Worm (Caenorhabditis elegans) whole organism, young adult: ENCODE data around the gene ccar-1.
A peak's percentile ranks its signal among the peaks of the same experiment; 100 is the strongest.

Source experiments
- B0019.2 ChIP-seq: fragments of 200-800 bp; sonication (Bioruptor generic); conservative IDR thresholded peaks from 2 replicates; pipeline ENCODE4 v1.3.6; 2022; ENCODE audit warnings: missing genetic modification reagents, missing genetic modification characterization, missing compliant biosample characterization
- B0336.3 ChIP-seq: fragments of 200-800 bp; sonication (Bioruptor generic); IDR thresholded peaks from 2 replicates; pipeline ENCODE4 v1.3.6; 2022; ENCODE audit warnings: missing genetic modification characterization, missing compliant biosample characterization
- D2030.7 ChIP-seq: fragments of 200-800 bp; sonication (Bioruptor generic); IDR thresholded peaks from 2 replicates; pipeline ENCODE4 v1.3.6; 2022; ENCODE audit warnings: missing genetic modification reagents, missing genetic modification characterization, missing compliant biosample characterization
- F10E7.11 ChIP-seq: sonication (generic microtip); optimal IDR thresholded peaks from 2 replicates; lab custom pipeline; 2017; ENCODE audit warnings: mild to moderate bottlenecking, missing genetic modification characterization, moderate library complexity, missing compliant biosample characterization
- F33H1.4 ChIP-seq: fragments of 200-800 bp; sonication (Bioruptor generic); IDR thresholded peaks from 2 replicates; pipeline ENCODE4 v1.3.6; 2022; ENCODE audit warnings: missing genetic modification reagents, missing genetic modification characterization, missing compliant biosample characterization
- F49E8.2 ChIP-seq: sonication (generic microtip); optimal IDR thresholded peaks from 3 replicates; lab custom pipeline; 2017; ENCODE audit warnings: missing genetic modification characterization, mild to moderate bottlenecking, missing compliant biosample characterization, antibody characterized with exemption, moderate library complexity; ENCODE audit not compliant: insufficient read depth
- F52B5.7 ChIP-seq: sonication (generic microtip); optimal IDR thresholded peaks from 2 replicates; lab custom pipeline; 2016; ENCODE audit warnings: mild to moderate bottlenecking, missing genetic modification characterization, missing compliant biosample characterization
- Y53F4B.3 ChIP-seq: fragments of 200-800 bp; sonication (Bioruptor generic); IDR thresholded peaks from 2 replicates; pipeline ENCODE4 v1.3.6; 2022; ENCODE audit warnings: missing genetic modification reagents, missing genetic modification characterization, missing compliant biosample characterization
- Y67H2A.10 ChIP-seq: fragments of 200-800 bp; sonication (Bioruptor generic); conservative IDR thresholded peaks from 2 replicates; pipeline ENCODE4 v1.3.6; 2022; ENCODE audit warnings: missing genetic modification reagents, missing genetic modification characterization, missing compliant biosample characterization
- Y79H2A.3 ChIP-seq: fragments of 200-800 bp; sonication (Bioruptor generic); conservative IDR thresholded peaks from 2 replicates; pipeline ENCODE4 v1.3.6; 2022; ENCODE audit warnings: missing genetic modification reagents, missing genetic modification characterization, missing compliant biosample characterization
- aptf-2 ChIP-seq: fragments of 200-800 bp; sonication (Bioruptor generic); conservative IDR thresholded peaks from 2 replicates; pipeline ENCODE4 v1.3.6; 2022; ENCODE audit warnings: missing genetic modification reagents, missing genetic modification characterization, missing compliant biosample characterization
- attf-6 ChIP-seq: fragments of 200-800 bp; sonication (Bioruptor generic); IDR thresholded peaks from 2 replicates; pipeline ENCODE4 v1.3.6; 2022; ENCODE audit warnings: missing genetic modification reagents, missing genetic modification characterization, missing compliant biosample characterization
- cebp-1 ChIP-seq, 2 experiments: fragments of 200-800 bp in 1 of 2; sonication (Bioruptor generic) in 1 of 2; sonication (generic microtip) in 1 of 2; IDR thresholded peaks in 1 of 2; optimal IDR thresholded peaks in 1 of 2; 2 replicates each; pipeline versions ENCODE4 v1.3.6 to Lab custom; 2017 to 2022; ENCODE audit warnings: missing compliant biosample characterization in 2 of 2, missing genetic modification characterization in 2 of 2, mild to moderate bottlenecking in 1 of 2, missing genetic modification reagents in 1 of 2, moderate library complexity in 1 of 2
- ceh-100 ChIP-seq: fragments of 200-800 bp; sonication (Bioruptor generic); IDR thresholded peaks from 2 replicates; pipeline ENCODE4 v1.3.6; 2022; ENCODE audit warnings: missing genetic modification reagents, missing genetic modification characterization, missing compliant biosample characterization
- ceh-40 ChIP-seq: fragments of 200-800 bp; sonication (Bioruptor generic); IDR thresholded peaks from 2 replicates; pipeline ENCODE4 v1.3.6; 2022; ENCODE audit warnings: missing genetic modification characterization, missing compliant biosample characterization
- ceh-58 ChIP-seq: fragments of 200-800 bp; sonication (Bioruptor generic); IDR thresholded peaks from 2 replicates; pipeline ENCODE4 v1.3.6; 2022; ENCODE audit warnings: missing genetic modification characterization, missing compliant biosample characterization
- chd-7 ChIP-seq: sonication (generic microtip); optimal IDR thresholded peaks from 2 replicates; lab custom pipeline; 2016; ENCODE audit warnings: mild to moderate bottlenecking, missing genetic modification characterization, moderate library complexity, missing compliant biosample characterization
- egl-18 ChIP-seq: fragments of 200-800 bp; sonication (Bioruptor generic); IDR thresholded peaks from 2 replicates; pipeline ENCODE4 v1.3.6; 2022; ENCODE audit warnings: missing genetic modification reagents, missing genetic modification characterization, missing compliant biosample characterization
- hmg-1.2 ChIP-seq: fragments of 200-800 bp; sonication (Bioruptor generic); IDR thresholded peaks from 2 replicates; pipeline ENCODE4 v1.3.6; 2022; ENCODE audit warnings: missing genetic modification reagents, missing genetic modification characterization, missing compliant biosample characterization
- hrde-1 ChIP-seq: sonication (generic microtip); optimal IDR thresholded peaks from 2 replicates; lab custom pipeline; 2016; ENCODE audit warnings: missing genetic modification characterization, mild to moderate bottlenecking, missing compliant biosample characterization, moderate library complexity, missing genotype, missing genetic modification reagents, borderline replicate concordance
- let-526 ChIP-seq: fragments of 200-800 bp; sonication (Bioruptor generic); IDR thresholded peaks from 2 replicates; pipeline ENCODE4 v1.3.6; 2022; ENCODE audit warnings: missing genetic modification reagents, missing genetic modification characterization, missing compliant biosample characterization
- lin-54 ChIP-seq: fragments of 200-800 bp; sonication (Bioruptor generic); optimal IDR thresholded peaks from 2 replicates; lab custom pipeline; 2018; ENCODE audit warnings: mild to moderate bottlenecking, missing genetic modification characterization, missing compliant biosample characterization
- madf-6 ChIP-seq: fragments of 200-800 bp; sonication (Bioruptor generic); IDR thresholded peaks from 2 replicates; pipeline ENCODE4 v1.3.6; 2022; ENCODE audit warnings: missing genetic modification reagents, missing genetic modification characterization, missing compliant biosample characterization
- nfyb-1 ChIP-seq: fragments of 200-800 bp; sonication (Bioruptor generic); IDR thresholded peaks from 2 replicates; pipeline ENCODE4 v1.3.6; 2022; ENCODE audit warnings: missing genetic modification reagents, missing genetic modification characterization, missing compliant biosample characterization
- nhr-27 ChIP-seq: fragments of 200-800 bp; sonication (Bioruptor generic); optimal IDR thresholded peaks from 2 replicates; lab custom pipeline; 2018; ENCODE audit warnings: mild to moderate bottlenecking, missing genetic modification characterization, moderate library complexity, missing compliant biosample characterization
- pbrm-1 ChIP-seq: fragments of 200-800 bp; sonication (Bioruptor generic); IDR thresholded peaks from 2 replicates; pipeline ENCODE4 v1.3.6; 2022; ENCODE audit warnings: missing genetic modification reagents, missing genetic modification characterization, missing compliant biosample characterization
- pha-4 ChIP-seq: fragments of 150-350 bp; sonication (generic microtip); optimal IDR thresholded peaks from 2 replicates; lab custom pipeline; 2014; ENCODE audit warnings: missing biosample characterization, missing genetic modification reagents, missing genetic modification characterization
- repo-1 ChIP-seq: sonication (generic microtip); optimal IDR thresholded peaks from 2 replicates; lab custom pipeline; 2017; ENCODE audit warnings: mild to moderate bottlenecking, missing genetic modification characterization, missing compliant biosample characterization
- sdz-38 ChIP-seq: sonication (generic microtip); optimal IDR thresholded peaks from 2 replicates; lab custom pipeline; 2016; ENCODE audit warnings: missing genotype, missing genetic modification characterization, missing compliant biosample characterization
- sea-2 ChIP-seq: fragments of 200-800 bp; sonication (Bioruptor generic); IDR thresholded peaks from 2 replicates; pipeline ENCODE4 v1.3.6; 2022; ENCODE audit warnings: missing genetic modification characterization, missing compliant biosample characterization
- snpc-4 ChIP-seq, 5 experiments: fragments of 150-350 bp in 1 of 5; sonication (generic microtip) in 4 of 5; optimal IDR thresholded peaks; 2 replicates each; lab custom pipeline; 2014 to 2018; ENCODE audit warnings: missing genetic modification characterization in 5 of 5, missing biosample characterization in 3 of 5, antibody characterized with exemption in 2 of 5, mild to moderate bottlenecking in 2 of 5, missing compliant biosample characterization in 2 of 5, missing genotype in 2 of 5, moderate library complexity in 2 of 5, missing genetic modification reagents in 1 of 5
- somi-1 ChIP-seq: fragments of 200-800 bp; sonication (Bioruptor generic); optimal IDR thresholded peaks from 2 replicates; lab custom pipeline; 2018; ENCODE audit warnings: mild to moderate bottlenecking, missing genetic modification characterization, missing compliant biosample characterization
- sptf-2 ChIP-seq: fragments of 200-800 bp; sonication (Bioruptor generic); optimal IDR thresholded peaks from 2 replicates; lab custom pipeline; 2018; ENCODE audit warnings: mild to moderate bottlenecking, missing genetic modification characterization, missing compliant biosample characterization
- tbx-9 ChIP-seq: sonication (generic microtip); optimal IDR thresholded peaks from 2 replicates; lab custom pipeline; 2016; ENCODE audit warnings: borderline replicate concordance, missing genetic modification characterization, inconsistent platforms, missing compliant biosample characterization
- unc-62 ChIP-seq: fragments of 150-350 bp; optimal IDR thresholded peaks from 2 replicates; lab custom pipeline; 2014; ENCODE audit warnings: missing biosample characterization, missing genetic modification reagents, missing genetic modification characterization
- xnd-1 ChIP-seq: sonication (generic microtip); optimal IDR thresholded peaks from 2 replicates; lab custom pipeline; 2016; ENCODE audit warnings: missing genotype, missing genetic modification reagents, missing genetic modification characterization, missing compliant biosample characterization
- ztf-18 ChIP-seq: sonication (generic microtip); optimal IDR thresholded peaks from 2 replicates; lab custom pipeline; 2016; ENCODE audit warnings: missing genotype, mild to moderate bottlenecking, missing genetic modification characterization, missing compliant biosample characterization
- ztf-25 ChIP-seq: fragments of 200-800 bp; sonication (Bioruptor generic); IDR thresholded peaks from 2 replicates; pipeline ENCODE4 v1.3.6; 2022; ENCODE audit warnings: missing genetic modification reagents, missing genetic modification characterization, missing compliant biosample characterization
- ztf-28 ChIP-seq: fragments of 200-800 bp; sonication (Bioruptor generic); IDR thresholded peaks from 2 replicates; pipeline ENCODE4 v1.3.6; 2022; ENCODE audit warnings: missing genetic modification reagents, missing genetic modification characterization, missing compliant biosample characterization
- ztf-3 ChIP-seq: fragments of 200-800 bp; sonication (Bioruptor generic); optimal IDR thresholded peaks from 2 replicates; lab custom pipeline; 2018; ENCODE audit warnings: mild to moderate bottlenecking, missing genetic modification characterization, missing compliant biosample characterization

Gene ccar-1

DNA sequence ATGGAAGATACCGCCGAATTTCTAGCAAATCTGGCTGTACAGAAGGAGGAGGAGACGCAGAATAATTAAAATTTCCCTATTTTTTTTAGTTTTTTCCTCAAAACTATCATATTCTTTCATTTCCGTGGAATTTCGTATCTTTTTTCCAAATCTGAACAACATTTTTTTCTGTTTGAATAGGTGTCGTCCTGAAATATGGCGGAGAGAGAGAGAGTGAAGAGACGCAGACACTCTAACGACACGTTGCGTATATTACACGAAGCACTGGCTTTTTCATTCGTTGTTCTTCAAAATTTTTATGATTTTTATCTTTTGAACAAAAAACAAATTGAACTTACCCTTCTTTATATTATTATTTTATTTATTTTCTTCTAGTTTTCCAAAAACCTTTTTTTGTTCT is 11.6 kb downstream of the ccar-1 start:
- TF ChIP-seq nhr-27 (tag; lab: Kevin White, UChicago) (no peak), pha-4 (tag; lab: Kevin White, UChicago) (no peak), ztf-3 (no peak), hmg-1.2 (GFP tag; lab: Robert Waterston, UW) (peak; percentile 13; the same call in 1 of the 2 replicates), snpc-4 (GFP tag; optimal IDR thresholded peaks at IDR 0.05; lab: Kevin White, UChicago) (no peak), snpc-4 (tag; optimal IDR thresholded peaks at IDR 0.05; lab: Kevin White, UChicago) (peak in 1 of 4 experiments; percentile 16)
- TF ChIP-seq, all 124 proteins: peak for 2

DNA sequence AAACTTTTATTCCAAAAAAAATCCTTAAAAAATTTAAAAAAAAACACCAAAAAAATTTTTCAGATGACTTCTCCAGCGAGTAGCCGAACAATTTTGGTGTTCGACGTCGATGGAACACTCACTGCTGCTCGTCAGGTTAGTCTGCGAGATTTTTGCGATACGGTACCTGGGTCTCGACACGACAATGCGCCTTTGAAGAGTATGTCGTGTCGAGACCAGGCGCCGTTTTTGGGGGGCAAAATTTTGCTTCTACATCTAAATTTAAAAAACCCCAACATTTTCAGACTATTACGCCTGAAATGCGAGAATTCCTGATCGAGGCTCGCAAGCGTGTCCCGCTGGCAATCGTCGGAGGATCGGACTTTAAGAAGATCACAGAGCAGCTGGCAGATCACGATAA is 12.2 kb downstream of the ccar-1 start, which contains the start of gene F52B11.2:
Gene F52B11.2 (plus strand): TSS at position 64 of the 400 bp plus-strand sequence.
- TF ChIP-seq nhr-27 (tag; lab: Kevin White, UChicago): peak; percentile 32
- no peak for TF ChIP-seq egl-18
- peak; percentile 22; the same call in 1 of the 2 replicates for TF ChIP-seq F33H1.4 (GFP tag; lab: Robert Waterston, UW)
- TF ChIP-seq ceh-100 (GFP tag; lab: Robert Waterston, UW): peak; percentile 19
- no peak for TF ChIP-seq cebp-1 (GFP tag; IDR thresholded peaks at IDR 0.05; lab: Robert Waterston, UW)
- peak; percentile 17 for TF ChIP-seq cebp-1 (tag; optimal IDR thresholded peaks at IDR 0.05; lab: Kevin White, UChicago)
- no peak for TF ChIP-seq snpc-4 (GFP tag; optimal IDR thresholded peaks at IDR 0.05; lab: Kevin White, UChicago)
- peak in 2 of 4 experiments; percentile 7 to 63 for TF ChIP-seq snpc-4 (tag; optimal IDR thresholded peaks at IDR 0.05; lab: Kevin White, UChicago)
- 0 out of 2 replicates have a peak, but pooled peaks have one; percentile 10 for TF ChIP-seq madf-6 (GFP tag; lab: Robert Waterston, UW)
- TF ChIP-seq ceh-40 (GFP tag; lab: Robert Waterston, UW): no peak
- TF ChIP-seq ztf-25 (GFP tag; lab: Robert Waterston, UW): 0 out of 2 replicates have a peak, but pooled peaks have one; percentile 72
- peak; percentile 33; the same call in 1 of the 2 replicates for TF ChIP-seq D2030.7 (GFP tag; lab: Robert Waterston, UW)
- 0 out of 2 replicates have a peak, but pooled peaks have one; percentile 37 for TF ChIP-seq ceh-58 (GFP tag; lab: Robert Waterston, UW)
- TF ChIP-seq hrde-1 (tag; lab: Kevin White, UChicago): peak; percentile 34
- no peak for TF ChIP-seq ztf-18 (tag; lab: Kevin White, UChicago)
- TF ChIP-seq let-526 (GFP tag; lab: Robert Waterston, UW): 0 out of 2 replicates have a peak, but pooled peaks have one; percentile 26
- TF ChIP-seq B0336.3 (GFP tag; lab: Robert Waterston, UW): 0 out of 2 replicates have a peak, but pooled peaks have one; percentile 31
- 0 out of 2 replicates have a peak, but pooled peaks have one; percentile 67 for TF ChIP-seq attf-6 (GFP tag; lab: Robert Waterston, UW)
- TF ChIP-seq pbrm-1: 0 out of 2 replicates have a peak, but pooled peaks have one; percentile 16
- peak; percentile 46 for TF ChIP-seq F49E8.2 (tag; lab: Kevin White, UChicago)
- no peak for TF ChIP-seq xnd-1
- TF ChIP-seq sdz-38 (tag; lab: Kevin White, UChicago): no peak
- peak; percentile 14 for TF ChIP-seq lin-54 (GFP tag; lab: Kevin White, UChicago)
- 0 out of 2 replicates have a peak, but pooled peaks have one; percentile 5 for TF ChIP-seq Y53F4B.3 (GFP tag; lab: Robert Waterston, UW)
- TF ChIP-seq nfyb-1 (GFP tag; lab: Robert Waterston, UW): peak; percentile 52; the same call in 1 of the 2 replicates
- no peak for TF ChIP-seq aptf-2 (GFP tag; lab: Robert Waterston, UW)
- peak; percentile 81; the same call in 1 of the 2 replicates for TF ChIP-seq Y79H2A.3
- no peak for TF ChIP-seq somi-1 (GFP tag; lab: Kevin White, UChicago)
- peak; percentile 36 for TF ChIP-seq repo-1
- peak; percentile 8 for TF ChIP-seq chd-7 (tag; lab: Kevin White, UChicago)
- TF ChIP-seq ztf-28: 0 out of 2 replicates have a peak, but pooled peaks have one; percentile 42

DNA sequence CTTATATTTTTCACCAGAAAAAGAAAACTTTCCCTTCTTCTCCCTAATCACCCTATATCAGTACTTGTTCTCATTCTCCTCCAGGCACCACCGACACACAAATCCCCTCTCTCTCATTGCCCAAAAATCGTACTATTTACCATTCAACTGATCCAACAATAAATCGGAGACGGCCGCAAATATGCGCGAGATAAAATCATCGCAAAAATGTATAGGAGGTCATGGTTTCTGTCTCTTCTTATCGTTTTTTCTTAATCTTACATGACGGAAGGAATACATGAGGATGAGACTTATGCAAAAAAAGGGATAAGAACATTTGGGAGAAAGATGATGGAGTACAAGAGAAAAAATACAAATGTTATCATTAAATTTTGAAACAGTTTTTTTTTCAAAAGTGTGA is 15.0 kb downstream of the ccar-1 start:
- TF ChIP-seq sptf-2 (GFP tag; lab: Kevin White, UChicago): no peak
- no peak for TF ChIP-seq lin-54 (GFP tag; lab: Kevin White, UChicago)
- no peak for TF ChIP-seq F52B5.7 (tag; lab: Kevin White, UChicago)
- no peak for TF ChIP-seq B0019.2
- no peak for TF ChIP-seq hmg-1.2 (GFP tag; lab: Robert Waterston, UW)
- no peak for TF ChIP-seq sea-2
- TF ChIP-seq F10E7.11 (tag; lab: Kevin White, UChicago): no peak
- no peak for TF ChIP-seq Y67H2A.10 (GFP tag; lab: Robert Waterston, UW)
- TF ChIP-seq tbx-9 (tag; lab: Kevin White, UChicago): no peak
- no peak for TF ChIP-seq unc-62 (GFP tag; lab: Kevin White, UChicago)
- TF ChIP-seq, all 124 proteins: peak for 0
